Fruit fly (Drosophila melanogaster) whole organism, embryonic: ENCODE measurements around the gene CG7006.

Experiments
- Awh ChIP-seq: fragments of 200-800 bp; sonication (Bioruptor generic); IDR thresholded peaks from 2 replicates; pipeline ENCODE4, ENCODE4 v1.3.6; 2022; ENCODE audit warnings: missing biosample characterization, missing genetic modification characterization
- CG10147 ChIP-seq: fragments of 200-800 bp; sonication (Bioruptor generic); optimal IDR thresholded peaks from 2 replicates; lab custom pipeline; 2019; ENCODE audit warnings: missing biosample characterization, mild to moderate bottlenecking, missing genetic modification characterization, moderate library complexity
- CG10321 ChIP-seq: fragments of 200-800 bp; sonication (Bioruptor generic); IDR thresholded peaks from 2 replicates; pipeline ENCODE4 v1.3.6; 2022; ENCODE audit warnings: missing biosample characterization, missing genetic modification characterization
- CG11560 ChIP-seq: fragments of 200-800 bp; sonication (Bioruptor generic); IDR thresholded peaks from 3 replicates; pipeline ENCODE4 v1.3.6; 2022; ENCODE audit warnings: missing biosample characterization, missing genetic modification characterization
- CG13123 ChIP-seq: fragments of 200-800 bp; sonication (Bioruptor generic); optimal IDR thresholded peaks from 2 replicates; lab custom pipeline; 2016; ENCODE audit warnings: missing biosample characterization, missing genetic modification characterization
- CG15073 ChIP-seq: fragments of 200-800 bp; sonication (Bioruptor generic); optimal IDR thresholded peaks from 2 replicates; lab custom pipeline; 2016; ENCODE audit warnings: missing biosample characterization, missing genetic modification characterization
- CG1603 ChIP-seq: fragments of 200-800 bp; sonication (Bioruptor generic); optimal IDR thresholded peaks from 2 replicates; lab custom pipeline; 2019; ENCODE audit warnings: missing biosample characterization, mild to moderate bottlenecking, missing genetic modification characterization, moderate library complexity
- CG18764 ChIP-seq: fragments of 200-800 bp; sonication (Bioruptor generic); optimal IDR thresholded peaks from 3 replicates; lab custom pipeline; 2016; ENCODE audit warnings: missing biosample characterization, missing genetic modification characterization
- CG2116 ChIP-seq: fragments of 200-800 bp; sonication (Bioruptor generic); optimal IDR thresholded peaks from 3 replicates; lab custom pipeline; 2018; ENCODE audit warnings: missing biosample characterization, mild to moderate bottlenecking, missing genetic modification characterization
- CG30431 ChIP-seq: fragments of 200-800 bp; sonication (Bioruptor generic); optimal IDR thresholded peaks from 2 replicates; lab custom pipeline; 2017; ENCODE audit warnings: missing biosample characterization, missing genetic modification characterization
- CG31388 ChIP-seq: fragments of 200-800 bp; sonication (Bioruptor generic); optimal IDR thresholded peaks from 2 replicates; lab custom pipeline; 2016; ENCODE audit warnings: missing biosample characterization, missing genetic modification characterization
- CG3726 ChIP-seq: fragments of 200-800 bp; sonication (Bioruptor generic); IDR thresholded peaks from 3 replicates; pipeline ENCODE4, ENCODE4 v1.3.6; 2022; ENCODE audit warnings: missing biosample characterization, missing genetic modification characterization
- CG4707 ChIP-seq: fragments of 200-800 bp; sonication (Bioruptor generic); optimal IDR thresholded peaks from 2 replicates; lab custom pipeline; 2018; ENCODE audit warnings: missing biosample characterization, mild to moderate bottlenecking, missing genetic modification characterization, moderate library complexity
- CG6689 ChIP-seq: fragments of 200-800 bp; sonication (Bioruptor generic); IDR thresholded peaks from 2 replicates; pipeline ENCODE4 v1.3.6; 2022; ENCODE audit warnings: missing biosample characterization, missing genetic modification characterization
- CG6813 ChIP-seq: fragments of 200-800 bp; sonication (Bioruptor generic); optimal IDR thresholded peaks from 2 replicates; lab custom pipeline; 2017; ENCODE audit warnings: missing biosample characterization, missing genetic modification characterization, mild to moderate bottlenecking, moderate library complexity, missing genetic modification reagents
- CG7786 ChIP-seq: fragments of 200-800 bp; sonication (Bioruptor generic); optimal IDR thresholded peaks from 2 replicates; lab custom pipeline; 2016; ENCODE audit warnings: missing biosample characterization, missing genetic modification characterization
- CG7987 ChIP-seq: fragments of 200-800 bp; sonication (Bioruptor generic); optimal IDR thresholded peaks from 2 replicates; lab custom pipeline; 2018; ENCODE audit warnings: missing biosample characterization, mild to moderate bottlenecking, missing genetic modification characterization, moderate library complexity
- CHES-1-like ChIP-seq: fragments of 200-800 bp; sonication (Bioruptor generic); optimal IDR thresholded peaks from 2 replicates; lab custom pipeline; 2016; ENCODE audit warnings: missing biosample characterization, missing genetic modification characterization
- CkIIα-i1 ChIP-seq: fragments of 200-800 bp; sonication (Bioruptor generic); IDR thresholded peaks from 2 replicates; pipeline ENCODE4 v1.3.6; 2022; ENCODE audit warnings: missing biosample characterization, missing genetic modification characterization
- CoRest ChIP-seq: fragments of 200-800 bp; sonication (Bioruptor generic); optimal IDR thresholded peaks from 3 replicates; lab custom pipeline; 2018; ENCODE audit warnings: missing biosample characterization, mild to moderate bottlenecking, missing genetic modification characterization, moderate library complexity
- Fer3 ChIP-seq: fragments of 200-800 bp; sonication (Bioruptor generic); optimal IDR thresholded peaks from 2 replicates; lab custom pipeline; 2018; ENCODE audit warnings: missing biosample characterization, mild to moderate bottlenecking, missing genetic modification characterization, moderate library complexity
- HmgD ChIP-seq: fragments of 200-800 bp; sonication (Bioruptor generic); optimal IDR thresholded peaks from 3 replicates; lab custom pipeline; 2016; ENCODE audit warnings: missing biosample characterization, missing genetic modification characterization
- HmgZ ChIP-seq: fragments of 200-800 bp; sonication (Bioruptor generic); optimal IDR thresholded peaks from 2 replicates; lab custom pipeline; 2018; ENCODE audit warnings: missing biosample characterization, mild to moderate bottlenecking, missing genetic modification characterization
- Meics ChIP-seq: fragments of 200-800 bp; sonication (Bioruptor generic); optimal IDR thresholded peaks from 2 replicates; lab custom pipeline; 2017; ENCODE audit warnings: missing biosample characterization, mild to moderate bottlenecking, missing genetic modification characterization
- NFAT ChIP-seq: fragments of 200-800 bp; sonication (Bioruptor generic); IDR thresholded peaks from 2 replicates; pipeline ENCODE4 v1.3.6; 2022; ENCODE audit warnings: missing biosample characterization, missing genetic modification characterization
- NK7.1 ChIP-seq: fragments of 200-800 bp; sonication (Bioruptor generic); optimal IDR thresholded peaks from 3 replicates; lab custom pipeline; 2016; ENCODE audit warnings: missing biosample characterization, missing genetic modification characterization
- Opbp ChIP-seq: fragments of 200-800 bp; sonication (Bioruptor generic); IDR thresholded peaks from 3 replicates; pipeline ENCODE4 v1.3.6; 2022; ENCODE audit warnings: missing biosample characterization, missing genetic modification characterization; ENCODE audit not compliant: partially characterized antibody
- Optix ChIP-seq: fragments of 200-800 bp; sonication (Bioruptor generic); IDR thresholded peaks from 3 replicates; pipeline ENCODE4 v1.3.6; 2022; ENCODE audit warnings: missing biosample characterization, missing genetic modification characterization
- Six4 ChIP-seq: fragments of 200-800 bp; sonication (Bioruptor generic); optimal IDR thresholded peaks from 2 replicates; lab custom pipeline; 2016; ENCODE audit warnings: missing biosample characterization, missing genetic modification characterization
- Spps ChIP-seq: fragments of 200-800 bp; sonication (Bioruptor generic); optimal IDR thresholded peaks from 2 replicates; lab custom pipeline; 2018; ENCODE audit warnings: missing biosample characterization, mild to moderate bottlenecking, missing genetic modification characterization
- Sry-β ChIP-seq: fragments of 200-800 bp; sonication (Bioruptor generic); optimal IDR thresholded peaks from 2 replicates; lab custom pipeline; 2018; ENCODE audit warnings: missing biosample characterization, mild to moderate bottlenecking, missing genetic modification characterization, moderate library complexity
- TFAM ChIP-seq: fragments of 200-800 bp; sonication (Bioruptor generic); optimal IDR thresholded peaks from 2 replicates; lab custom pipeline; 2017; ENCODE audit warnings: missing biosample characterization, missing genetic modification characterization, inconsistent platforms
- Taf1 ChIP-seq: fragments of 200-800 bp; sonication (Bioruptor generic); IDR thresholded peaks from 2 replicates; pipeline ENCODE4 v1.3.6; 2022; ENCODE audit warnings: missing biosample characterization, missing genetic modification characterization
- amos ChIP-seq: fragments of 200-800 bp; sonication (Bioruptor generic); IDR thresholded peaks from 2 replicates; pipeline ENCODE4 v1.3.6; 2022; ENCODE audit warnings: missing biosample characterization, missing genetic modification characterization; ENCODE audit not compliant: partially characterized antibody
- bbx ChIP-seq: fragments of 200-800 bp; sonication (Bioruptor generic); IDR thresholded peaks from 2 replicates; pipeline ENCODE4 v1.3.6; 2022; ENCODE audit warnings: missing biosample characterization, missing genetic modification characterization; ENCODE audit not compliant: partially characterized antibody
- chm ChIP-seq: fragments of 200-800 bp; sonication (Bioruptor generic); IDR thresholded peaks from 2 replicates; pipeline ENCODE4 v1.3.6; 2022; ENCODE audit warnings: missing biosample characterization, missing genetic modification characterization
- ci ChIP-seq: fragments of 200-800 bp; sonication (Bioruptor generic); IDR thresholded peaks from 3 replicates; pipeline ENCODE4 v1.3.6; 2022; ENCODE audit warnings: missing biosample characterization, missing genetic modification characterization
- hb ChIP-seq: fragments of 200-800 bp; sonication (Bioruptor generic); IDR thresholded peaks from 3 replicates; pipeline ENCODE4 v1.3.6; 2022; ENCODE audit warnings: missing biosample characterization, missing genetic modification characterization; ENCODE audit not compliant: partially characterized antibody
- hbn ChIP-seq: fragments of 200-800 bp; sonication (Bioruptor generic); IDR thresholded peaks from 2 replicates; pipeline ENCODE4 v1.3.6; 2022; ENCODE audit warnings: missing biosample characterization, missing genetic modification characterization; ENCODE audit not compliant: partially characterized antibody
- hkb ChIP-seq, 2 experiments: fragments of 200-800 bp in 1 of 2; fragments of >200 bp in 1 of 2; sonication (Bioruptor generic) in 1 of 2; IDR thresholded peaks in 1 of 2; optimal IDR thresholded peaks in 1 of 2; 2 replicates each; pipeline versions ENCODE4 v1.3.6 to Lab custom; 2017 to 2022; ENCODE audit warnings: missing biosample characterization in 1 of 2, missing genetic modification characterization in 1 of 2
- lilli ChIP-seq: fragments of 200-800 bp; sonication (Bioruptor generic); optimal IDR thresholded peaks from 3 replicates; lab custom pipeline; 2016; ENCODE audit warnings: missing biosample characterization, missing genetic modification characterization
- maf-S ChIP-seq: fragments of 200-800 bp; sonication (Bioruptor generic); optimal IDR thresholded peaks from 2 replicates; lab custom pipeline; 2016; ENCODE audit warnings: missing biosample characterization, missing genetic modification characterization
- phol ChIP-seq: fragments of 200-800 bp; sonication (Bioruptor generic); optimal IDR thresholded peaks from 3 replicates; lab custom pipeline; 2018; ENCODE audit warnings: missing biosample characterization, mild to moderate bottlenecking, missing genetic modification characterization, moderate library complexity
- run ChIP-seq: fragments of 200-800 bp; sonication (Bioruptor generic); optimal IDR thresholded peaks from 3 replicates; lab custom pipeline; 2018; ENCODE audit warnings: missing biosample characterization, mild to moderate bottlenecking, missing genetic modification characterization
- seq ChIP-seq: fragments of 200-800 bp; sonication (Bioruptor generic); IDR thresholded peaks from 2 replicates; pipeline ENCODE4 v1.3.6; 2022; ENCODE audit warnings: missing biosample characterization, missing genetic modification characterization
- sima ChIP-seq: fragments of 200-800 bp; sonication (Bioruptor generic); optimal IDR thresholded peaks from 2 replicates; lab custom pipeline; 2016; ENCODE audit warnings: missing biosample characterization, missing genetic modification characterization
- sug ChIP-seq: fragments of 200-800 bp; optimal IDR thresholded peaks from 2 replicates; lab custom pipeline; 2019; ENCODE audit warnings: missing biosample characterization, mild to moderate bottlenecking, missing genetic modification characterization, moderate library complexity
- toy ChIP-seq: fragments of 200-800 bp; sonication (Bioruptor generic); IDR thresholded peaks from 2 replicates; pipeline ENCODE4 v1.3.6; 2022; ENCODE audit warnings: missing biosample characterization, missing genetic modification characterization
- tup ChIP-seq: fragments of 200-800 bp; sonication (Bioruptor generic); optimal IDR thresholded peaks from 2 replicates; lab custom pipeline; 2016; ENCODE audit warnings: missing biosample characterization, mild to moderate bottlenecking, missing genetic modification characterization, moderate library complexity

The CG7006 gene

dm6 chr3R:24893320-24893955, 43.0 kb downstream of the CG7006 start (continued):
- TF ChIP-seq Fer3 (tag; lab: Kevin White, UChicago) (peak; percentile 68), Sry-β (GFP tag; lab: Kevin White, UChicago) (peak; percentile 49), CHES-1-like (GFP tag; lab: Kevin White, UChicago) (no peak), amos (no peak), seq (GFP tag; lab: Robert Waterston, UW) (0 out of 2 replicates have a peak, but pooled peaks have one; percentile 45), CG7987 (GFP tag; lab: Kevin White, UChicago) (peak; percentile 36), maf-S (GFP tag; lab: Kevin White, UChicago) (no peak), CG18764 (GFP tag; lab: Kevin White, UChicago) (peak; percentile 59), CG6689 (GFP tag; lab: Robert Waterston, UW) (peak; percentile 86), Optix (GFP tag; lab: Robert Waterston, UW) (no peak), CG3726 (GFP tag; lab: Robert Waterston, UW) (no peak), toy (GFP tag; lab: Robert Waterston, UW) (no peak), Meics (GFP tag; lab: Kevin White, UChicago) (peak; percentile 82), NFAT (GFP tag; lab: Robert Waterston, UW) (no peak), Opbp (GFP tag; lab: Robert Waterston, UW) (no peak), CoRest (tag; lab: Kevin White, UChicago) (peak; percentile 91), HmgD (GFP tag; lab: Kevin White, UChicago) (no peak), Six4 (GFP tag; lab: Kevin White, UChicago) (peak; percentile 71), hb (GFP tag; lab: Robert Waterston, UW) (no peak), CkIIα-i1 (GFP tag; lab: Robert Waterston, UW) (no peak), CG4707 (no peak), Taf1 (GFP tag; lab: Robert Waterston, UW) (no peak), phol (tag; lab: Kevin White, UChicago) (peak; percentile 92), bbx (GFP tag; lab: Robert Waterston, UW) (no peak), CG31388 (GFP tag; lab: Kevin White, UChicago) (no peak), tup (GFP tag; lab: Kevin White, UChicago) (no peak), Spps (tag; lab: Kevin White, UChicago) (peak; percentile 75), NK7.1 (GFP tag; lab: Kevin White, UChicago) (no peak), lilli (GFP tag; lab: Kevin White, UChicago) (peak; percentile 17), CG10321 (peak; percentile 16; the same call in 1 of the 2 replicates), CG1603 (tag; lab: Kevin White, UChicago) (no peak), TFAM (GFP tag; lab: Kevin White, UChicago) (peak; percentile 58), ci (GFP tag; lab: Robert Waterston, UW) (no peak), CG30431 (GFP tag; lab: Kevin White, UChicago) (peak; percentile 18), CG2116 (GFP tag; lab: Kevin White, UChicago) (peak; percentile 29), chm (GFP tag; lab: Robert Waterston, UW) (peak; percentile 55; the same call in 1 of the 2 replicates), sug (tag; lab: Kevin White, UChicago) (no peak), hkb (optimal IDR thresholded peaks at IDR 0.05; lab: Kevin White, UChicago) (no peak), hkb (GFP tag; IDR thresholded peaks at IDR 0.05; lab: Robert Waterston, UW) (no peak; the same call in 1 of the 2 replicates), CG10147 (GFP tag; lab: Kevin White, UChicago) (peak; percentile 85), CG15073 (GFP tag; lab: Kevin White, UChicago) (no peak), Awh (GFP tag; lab: Robert Waterston, UW) (peak; percentile 36; the same call in 1 of the 2 replicates), CG13123 (no peak), HmgZ (tag; lab: Kevin White, UChicago) (peak; percentile 11), hbn (GFP tag; lab: Robert Waterston, UW) (no peak), sima (GFP tag; lab: Kevin White, UChicago) (no peak), run (tag; lab: Kevin White, UChicago) (peak; percentile 76), CG6813 (peak; percentile 58), CG7786 (GFP tag; lab: Kevin White, UChicago) (no peak), CG11560 (0 out of 3 replicates have a peak, but pooled peaks have one; percentile 42)
